Fruit fly (Drosophila melanogaster): ENCODE results near the gene CG8132.

Gene CG8132

DNA sequence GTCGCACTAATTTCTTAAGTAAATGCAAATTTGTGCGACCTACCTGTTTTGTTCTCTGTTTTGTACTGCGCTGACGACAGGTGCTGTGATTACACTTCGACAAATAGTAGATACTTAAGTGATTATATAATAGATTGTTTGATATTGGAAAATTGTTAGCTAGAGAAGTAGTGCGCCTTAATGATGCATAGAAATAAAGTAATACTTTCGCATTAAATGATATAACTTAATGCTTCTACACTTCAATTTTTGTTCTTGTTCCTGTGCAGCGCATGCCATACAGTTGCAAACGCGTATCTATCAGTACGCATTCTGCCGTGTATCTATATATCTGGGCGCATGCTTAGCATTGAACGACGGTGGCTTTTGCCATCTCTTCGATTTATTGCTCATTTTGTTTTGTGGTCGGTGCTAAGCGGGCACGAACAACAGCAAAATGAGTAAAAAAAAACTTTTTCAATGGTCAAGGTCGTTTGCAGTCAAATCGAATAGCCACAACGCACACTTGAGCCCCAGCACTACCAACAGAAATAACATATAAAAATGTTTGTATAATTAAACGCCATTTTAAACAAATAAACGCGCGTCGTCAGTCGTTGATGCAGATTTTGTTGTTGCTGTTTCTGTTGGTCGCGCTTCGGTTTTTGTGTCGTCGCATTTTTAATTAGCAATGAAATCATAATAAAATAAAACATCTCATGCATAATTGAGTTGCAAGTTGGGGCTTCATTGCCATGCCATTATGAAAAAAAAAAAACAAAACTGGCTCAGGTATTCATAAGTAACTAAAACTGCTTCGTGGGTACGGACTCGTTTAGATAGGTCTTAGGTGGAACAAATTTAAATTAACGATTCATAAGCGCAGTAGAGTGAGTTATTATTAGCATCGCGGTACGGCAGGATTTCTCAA, 29.3 kb downstream of the CG8132 start (continued):
- TF ChIP-seq CG9817 (tag; optimal IDR thresholded peaks at IDR 0.05) (peak; percentile 26), prd (optimal IDR thresholded peaks at IDR 0.05) (no peak), prd (GFP tag; IDR thresholded peaks at IDR 0.05) (peak; percentile 38; the same call in 1 of the 3 replicates), otp (GFP tag; IDR thresholded peaks at IDR 0.05) (no peak), CG14441 (GFP tag; IDR thresholded peaks at IDR 0.05) (peak; percentile 42; the same call in 1 of the 2 replicates), row (GFP tag; IDR thresholded peaks at IDR 0.05) (peak; percentile 56; the same call in 2 of the 3 replicates), CG9727 (GFP tag; optimal IDR thresholded peaks at IDR 0.05) (peak; percentile 38), CG11695 (GFP tag; IDR thresholded peaks at IDR 0.05) (0 out of 3 replicates have a peak, but pooled peaks have one; percentile 50), Vsx1 (GFP tag; optimal IDR thresholded peaks at IDR 0.05) (no peak), CG7839 (tag; optimal IDR thresholded peaks at IDR 0.05) (peak; percentile 61), sug (tag; optimal IDR thresholded peaks at IDR 0.05) (peak; percentile 33), CG11723 (GFP tag; optimal IDR thresholded peaks at IDR 0.05) (no peak), CG33557 (GFP tag; optimal IDR thresholded peaks at IDR 0.05) (no peak), CG6175 (GFP tag; IDR thresholded peaks at IDR 0.05) (no peak; the same call in 2 of the 3 replicates), ems (GFP tag; optimal IDR thresholded peaks at IDR 0.05) (no peak), Bdp1 (GFP tag; optimal IDR thresholded peaks at IDR 0.05) (no peak), CG13296 (GFP tag; optimal IDR thresholded peaks at IDR 0.05) (peak; percentile 63), odd (GFP tag; optimal IDR thresholded peaks at IDR 0.05) (peak; percentile 5), knrl (GFP tag; IDR thresholded peaks at IDR 0.05; ENCODE audit: partially characterized antibody) (no peak), Sin3A (optimal IDR thresholded peaks at IDR 0.05) (no peak), Med (GFP tag) (peak; percentile 87), CG17568 (GFP tag; optimal IDR thresholded peaks at IDR 0.05) (no peak), PHDP (tag; optimal IDR thresholded peaks at IDR 0.05) (peak; percentile 48), gcm (GFP tag; optimal IDR thresholded peaks at IDR 0.05) (no peak), Jarid2 (GFP tag; optimal IDR thresholded peaks at IDR 0.05) (no peak), Hand (GFP tag; optimal IDR thresholded peaks at IDR 0.05) (no peak), gt (GFP tag; IDR thresholded peaks at IDR 0.05) (no peak), sens (GFP tag) (no peak), usp (GFP tag; optimal IDR thresholded peaks at IDR 0.05) (no peak), dmrt11E (tag; optimal IDR thresholded peaks at IDR 0.05) (no peak), Trl (optimal IDR thresholded peaks at IDR 0.05) (no peak), Trl (GFP tag; optimal IDR thresholded peaks at IDR 0.05) (no peak), CG4404 (GFP tag; IDR thresholded peaks at IDR 0.05) (no peak), CG4328 (GFP tag; optimal IDR thresholded peaks at IDR 0.05) (no peak), nmo (GFP tag; optimal IDR thresholded peaks at IDR 0.05) (peak; percentile 5), shn (GFP tag; optimal IDR thresholded peaks at IDR 0.05) (no peak), CG4617 (GFP tag; optimal IDR thresholded peaks at IDR 0.05; ENCODE audit: borderline replicate concordance) (no peak), rib (GFP tag; IDR thresholded peaks at IDR 0.05) (no peak), bcd (GFP tag; optimal IDR thresholded peaks at IDR 0.05) (peak; percentile 39), CG3407 (GFP tag; optimal IDR thresholded peaks at IDR 0.05) (no peak), gem (tag; optimal IDR thresholded peaks at IDR 0.05) (peak; percentile 57), gfzf (GFP tag; optimal IDR thresholded peaks at IDR 0.05) (no peak), sob (GFP tag; IDR thresholded peaks at IDR 0.05) (no peak), CG11504 (tag; optimal IDR thresholded peaks at IDR 0.05) (peak; percentile 55), CG10431 (GFP tag; optimal IDR thresholded peaks at IDR 0.05) (no peak), CG3281 (GFP tag; optimal IDR thresholded peaks at IDR 0.05) (peak; percentile 69), ssp (GFP tag; IDR thresholded peaks at IDR 0.05) (no peak), CG18476 (GFP tag; optimal IDR thresholded peaks at IDR 0.05) (no peak), CG17359 (tag; optimal IDR thresholded peaks at IDR 0.05) (no peak), CG18619 (GFP tag; optimal IDR thresholded peaks at IDR 0.05) (peak; percentile 5)
